Worm (Caenorhabditis elegans) whole organism, young adult: ENCODE measurements around the gene pdcd-2.

Experiments
- B0019.2 ChIP-seq: fragments of 200-800 bp; sonication (Bioruptor generic); conservative IDR thresholded peaks from 2 replicates; pipeline ENCODE4 v1.3.6; 2022; ENCODE audit warnings: missing genetic modification reagents, missing genetic modification characterization, missing compliant biosample characterization
- C06A6.2 ChIP-seq: fragments of 200-800 bp; sonication (Bioruptor generic); conservative IDR thresholded peaks from 2 replicates; pipeline ENCODE4 v1.3.6; 2022; ENCODE audit warnings: missing genetic modification characterization, missing compliant biosample characterization
- F37B4.10 ChIP-seq: fragments of 200-800 bp; sonication (Bioruptor generic); IDR thresholded peaks from 2 replicates; pipeline ENCODE4 v1.3.6; 2022; ENCODE audit warnings: missing genetic modification characterization, missing compliant biosample characterization
- F55B11.4 ChIP-seq: sonication (generic microtip); optimal IDR thresholded peaks from 2 replicates; lab custom pipeline; 2016; ENCODE audit warnings: missing compliant biosample characterization, missing genetic modification characterization, borderline replicate concordance; ENCODE audit not compliant: insufficient read depth
- K12H6.12 ChIP-seq: fragments of 200-800 bp; sonication (Bioruptor generic); optimal IDR thresholded peaks from 2 replicates; lab custom pipeline; 2018; ENCODE audit warnings: mild to moderate bottlenecking, missing genetic modification characterization, missing compliant biosample characterization
- T26A5.8 ChIP-seq: sonication (generic microtip); optimal IDR thresholded peaks from 2 replicates; lab custom pipeline; 2016; ENCODE audit warnings: missing genetic modification characterization, missing compliant biosample characterization
- Y53F4B.3 ChIP-seq: fragments of 200-800 bp; sonication (Bioruptor generic); IDR thresholded peaks from 2 replicates; pipeline ENCODE4 v1.3.6; 2022; ENCODE audit warnings: missing genetic modification reagents, missing genetic modification characterization, missing compliant biosample characterization
- Y53G8AR.9 ChIP-seq: fragments of 200-800 bp; sonication (Bioruptor generic); conservative IDR thresholded peaks from 2 replicates; pipeline ENCODE4 v1.3.6; 2022; ENCODE audit warnings: missing genetic modification reagents, missing genetic modification characterization, missing compliant biosample characterization
- Y67H2A.10 ChIP-seq: fragments of 200-800 bp; sonication (Bioruptor generic); conservative IDR thresholded peaks from 2 replicates; pipeline ENCODE4 v1.3.6; 2022; ENCODE audit warnings: missing genetic modification reagents, missing genetic modification characterization, missing compliant biosample characterization
- akir-1 ChIP-seq: fragments of 200-800 bp; sonication (Bioruptor generic); optimal IDR thresholded peaks from 2 replicates; lab custom pipeline; 2018; ENCODE audit warnings: mild to moderate bottlenecking, missing genetic modification characterization, moderate library complexity, missing compliant biosample characterization
- aptf-3 ChIP-seq: fragments of 200-800 bp; sonication (Bioruptor generic); IDR thresholded peaks from 2 replicates; pipeline ENCODE4 v1.3.6; 2022; ENCODE audit warnings: missing genetic modification characterization, missing compliant biosample characterization
- atf-7 ChIP-seq: sonication (generic microtip); optimal IDR thresholded peaks from 2 replicates; lab custom pipeline; 2017; ENCODE audit warnings: mild to moderate bottlenecking, missing genetic modification characterization, missing compliant biosample characterization
- athp-1 ChIP-seq: sonication (generic microtip); optimal IDR thresholded peaks from 2 replicates; lab custom pipeline; 2017; ENCODE audit warnings: mild to moderate bottlenecking, missing genetic modification characterization, missing compliant biosample characterization
- attf-3 ChIP-seq: fragments of 200-800 bp; sonication (Bioruptor generic); conservative IDR thresholded peaks from 2 replicates; pipeline ENCODE4 v1.3.6; 2022; ENCODE audit warnings: missing genetic modification reagents, missing genetic modification characterization, missing compliant biosample characterization
- attf-6 ChIP-seq: fragments of 200-800 bp; sonication (Bioruptor generic); IDR thresholded peaks from 2 replicates; pipeline ENCODE4 v1.3.6; 2022; ENCODE audit warnings: missing genetic modification reagents, missing genetic modification characterization, missing compliant biosample characterization
- ccch-3 ChIP-seq: fragments of 200-800 bp; sonication (Bioruptor generic); optimal IDR thresholded peaks from 2 replicates; lab custom pipeline; 2018; ENCODE audit warnings: mild to moderate bottlenecking, missing genetic modification characterization, missing compliant biosample characterization
- cebp-1 ChIP-seq, 2 experiments: fragments of 200-800 bp in 1 of 2; sonication (Bioruptor generic) in 1 of 2; sonication (generic microtip) in 1 of 2; IDR thresholded peaks in 1 of 2; optimal IDR thresholded peaks in 1 of 2; 2 replicates each; pipeline versions ENCODE4 v1.3.6 to Lab custom; 2017 to 2022; ENCODE audit warnings: missing compliant biosample characterization in 2 of 2, missing genetic modification characterization in 2 of 2, mild to moderate bottlenecking in 1 of 2, missing genetic modification reagents in 1 of 2, moderate library complexity in 1 of 2
- ceh-27 ChIP-seq: fragments of 200-800 bp; sonication (Bioruptor generic); optimal IDR thresholded peaks from 2 replicates; lab custom pipeline; 2018; ENCODE audit warnings: mild to moderate bottlenecking, missing genetic modification characterization, moderate library complexity, missing compliant biosample characterization
- ceh-58 ChIP-seq: fragments of 200-800 bp; sonication (Bioruptor generic); IDR thresholded peaks from 2 replicates; pipeline ENCODE4 v1.3.6; 2022; ENCODE audit warnings: missing genetic modification characterization, missing compliant biosample characterization
- ceh-79 ChIP-seq: sonication (generic microtip); optimal IDR thresholded peaks from 2 replicates; lab custom pipeline; 2017; ENCODE audit warnings: mild to moderate bottlenecking, missing genetic modification characterization, missing compliant biosample characterization
- ceh-91 ChIP-seq: fragments of 200-800 bp; sonication (Bioruptor generic); IDR thresholded peaks from 2 replicates; pipeline ENCODE4 v1.3.6; 2022; ENCODE audit warnings: missing genetic modification reagents, missing genetic modification characterization, missing compliant biosample characterization
- die-1 ChIP-seq: sonication (generic microtip); optimal IDR thresholded peaks from 2 replicates; lab custom pipeline; 2016; ENCODE audit warnings: missing genotype, mild to moderate bottlenecking, missing genetic modification characterization, missing compliant biosample characterization
- dpl-1 ChIP-seq: fragments of 150-350 bp; optimal IDR thresholded peaks from 2 replicates; lab custom pipeline; 2014; ENCODE audit warnings: missing biosample characterization, missing genetic modification reagents, missing genetic modification characterization
- efl-1 ChIP-seq: fragments of 150-350 bp; optimal IDR thresholded peaks from 2 replicates; lab custom pipeline; 2014; ENCODE audit warnings: missing biosample characterization, missing genetic modification reagents, missing genetic modification characterization
- fkh-3 ChIP-seq: sonication (generic microtip); optimal IDR thresholded peaks from 2 replicates; lab custom pipeline; 2016; ENCODE audit warnings: mild to moderate bottlenecking, missing genetic modification characterization, missing compliant biosample characterization
- hlh-12 ChIP-seq: sonication (generic microtip); optimal IDR thresholded peaks from 2 replicates; lab custom pipeline; 2016; ENCODE audit warnings: missing genetic modification characterization, missing compliant biosample characterization
- hmg-1.2 ChIP-seq: fragments of 200-800 bp; sonication (Bioruptor generic); IDR thresholded peaks from 2 replicates; pipeline ENCODE4 v1.3.6; 2022; ENCODE audit warnings: missing genetic modification reagents, missing genetic modification characterization, missing compliant biosample characterization
- lin-26 ChIP-seq: fragments of 200-800 bp; sonication (Bioruptor generic); IDR thresholded peaks from 2 replicates; pipeline ENCODE4 v1.3.6; 2022; ENCODE audit warnings: missing genetic modification reagents, missing genetic modification characterization, missing compliant biosample characterization
- lin-54 ChIP-seq: fragments of 200-800 bp; sonication (Bioruptor generic); optimal IDR thresholded peaks from 2 replicates; lab custom pipeline; 2018; ENCODE audit warnings: mild to moderate bottlenecking, missing genetic modification characterization, missing compliant biosample characterization
- lsl-1 ChIP-seq: fragments of 200-800 bp; sonication (Bioruptor generic); optimal IDR thresholded peaks from 2 replicates; lab custom pipeline; 2018; ENCODE audit warnings: mild to moderate bottlenecking, missing genetic modification characterization, moderate library complexity, missing compliant biosample characterization
- madf-8 ChIP-seq: fragments of 200-800 bp; sonication (Bioruptor generic); conservative IDR thresholded peaks from 2 replicates; pipeline ENCODE4 v1.3.6; 2022; ENCODE audit warnings: missing genetic modification reagents, missing genetic modification characterization, missing compliant biosample characterization
- mcd-1 ChIP-seq: fragments of 200-800 bp; sonication (Bioruptor generic); IDR thresholded peaks from 2 replicates; pipeline ENCODE4 v1.3.6; 2022; ENCODE audit warnings: missing genetic modification reagents, missing genetic modification characterization, missing compliant biosample characterization
- mxl-1 ChIP-seq: sonication (generic microtip); optimal IDR thresholded peaks from 2 replicates; lab custom pipeline; 2016; ENCODE audit warnings: missing genetic modification characterization, missing compliant biosample characterization
- nfya-1 ChIP-seq: sonication (generic microtip); optimal IDR thresholded peaks from 2 replicates; lab custom pipeline; 2017; ENCODE audit warnings: antibody characterized with exemption, missing compliant biosample characterization, missing genetic modification characterization, borderline replicate concordance; ENCODE audit not compliant: insufficient read depth
- nfya-2 ChIP-seq: fragments of 200-800 bp; sonication (Bioruptor generic); IDR thresholded peaks from 2 replicates; pipeline ENCODE4 v1.3.6; 2022; ENCODE audit warnings: missing genetic modification reagents, missing genetic modification characterization, missing compliant biosample characterization
- nhr-179 ChIP-seq: sonication (generic microtip); optimal IDR thresholded peaks from 2 replicates; lab custom pipeline; 2016; ENCODE audit warnings: mild to moderate bottlenecking, missing genetic modification characterization, missing compliant biosample characterization
- pbrm-1 ChIP-seq: fragments of 200-800 bp; sonication (Bioruptor generic); IDR thresholded peaks from 2 replicates; pipeline ENCODE4 v1.3.6; 2022; ENCODE audit warnings: missing genetic modification reagents, missing genetic modification characterization, missing compliant biosample characterization
- rcor-1 ChIP-seq: fragments of 200-800 bp; sonication (Bioruptor generic); IDR thresholded peaks from 2 replicates; pipeline ENCODE4 v1.3.6; 2022; ENCODE audit warnings: missing genetic modification reagents, missing genetic modification characterization, missing compliant biosample characterization
- tbx-9 ChIP-seq: sonication (generic microtip); optimal IDR thresholded peaks from 2 replicates; lab custom pipeline; 2016; ENCODE audit warnings: borderline replicate concordance, missing genetic modification characterization, inconsistent platforms, missing compliant biosample characterization
- tlf-1 ChIP-seq: fragments of 200-800 bp; sonication (Bioruptor generic); optimal IDR thresholded peaks from 2 replicates; lab custom pipeline; 2018; ENCODE audit warnings: mild to moderate bottlenecking, missing genetic modification characterization, missing compliant biosample characterization
- unc-62 ChIP-seq: fragments of 150-350 bp; optimal IDR thresholded peaks from 2 replicates; lab custom pipeline; 2014; ENCODE audit warnings: missing biosample characterization, missing genetic modification reagents, missing genetic modification characterization
- xnd-1 ChIP-seq: sonication (generic microtip); optimal IDR thresholded peaks from 2 replicates; lab custom pipeline; 2016; ENCODE audit warnings: missing genotype, missing genetic modification reagents, missing genetic modification characterization, missing compliant biosample characterization
- zim-3 ChIP-seq: sonication (generic microtip); optimal IDR thresholded peaks from 2 replicates; lab custom pipeline; 2017; ENCODE audit warnings: mild to moderate bottlenecking, missing genetic modification characterization, moderate library complexity, missing compliant biosample characterization
- ztf-18 ChIP-seq: sonication (generic microtip); optimal IDR thresholded peaks from 2 replicates; lab custom pipeline; 2016; ENCODE audit warnings: missing genotype, mild to moderate bottlenecking, missing genetic modification characterization, missing compliant biosample characterization
- ztf-22 ChIP-seq: fragments of 200-800 bp; sonication (Bioruptor generic); optimal IDR thresholded peaks from 2 replicates; lab custom pipeline; 2018; ENCODE audit warnings: mild to moderate bottlenecking, missing genetic modification characterization, moderate library complexity, missing compliant biosample characterization

pdcd-2 gene

DNA sequence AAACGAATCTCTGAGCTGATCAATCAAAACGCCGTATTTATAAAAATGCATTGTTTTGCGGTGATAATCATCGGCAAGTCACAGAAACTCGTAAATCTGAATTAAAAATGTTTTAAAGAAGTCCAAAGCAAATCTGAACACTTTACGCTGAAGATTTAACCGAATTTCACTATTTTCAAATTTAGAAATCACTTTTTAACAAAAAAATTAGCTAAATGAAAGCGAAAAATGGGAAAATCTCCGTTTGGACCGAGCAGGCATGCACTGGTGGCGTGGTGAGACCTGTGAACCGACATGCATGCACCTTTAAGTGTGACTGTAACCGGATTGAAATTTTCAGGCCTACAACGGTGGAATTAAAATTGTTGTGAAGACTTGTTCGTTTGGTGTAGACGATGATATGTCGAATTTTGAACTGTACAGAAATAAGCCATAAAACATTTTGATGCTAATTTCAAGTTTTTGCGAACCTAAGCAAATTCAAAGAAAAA, 21.7 kb upstream of the pdcd-2 start, which contains the start of gene C28A5.2 (continued):
- no peak for TF ChIP-seq Y53F4B.3 (GFP tag; lab: Robert Waterston, UW)
- TF ChIP-seq madf-8 (GFP tag; lab: Robert Waterston, UW), result peak; percentile 90
- TF ChIP-seq cebp-1 (GFP tag; IDR thresholded peaks at IDR 0.05; lab: Robert Waterston, UW), result no peak
- no peak for TF ChIP-seq cebp-1 (tag; optimal IDR thresholded peaks at IDR 0.05; lab: Kevin White, UChicago)
- TF ChIP-seq unc-62 (GFP tag; lab: Kevin White, UChicago), result no peak
- TF ChIP-seq tbx-9 (tag; lab: Kevin White, UChicago), result no peak
- TF ChIP-seq Y67H2A.10 (GFP tag; lab: Robert Waterston, UW), result no peak
- no peak for TF ChIP-seq pbrm-1 (GFP tag; lab: Robert Waterston, UW)
- peak; percentile 62 for TF ChIP-seq xnd-1 (tag; lab: Kevin White, UChicago)
- TF ChIP-seq hmg-1.2 (GFP tag; lab: Robert Waterston, UW), result no peak
- no peak for TF ChIP-seq K12H6.12 (tag; lab: Kevin White, UChicago)

- TF ChIP-seq T26A5.8 (tag; lab: Kevin White, UChicago) (no peak), dpl-1 (no peak), ceh-58 (GFP tag; lab: Robert Waterston, UW) (0 out of 2 replicates have a peak, but pooled peaks have one; percentile 59), ceh-79 (no peak), attf-6 (GFP tag; lab: Robert Waterston, UW) (no peak), B0019.2 (no peak), nfya-2 (GFP tag; lab: Robert Waterston, UW) (0 out of 2 replicates have a peak, but pooled peaks have one; percentile 18), F37B4.10 (GFP tag; lab: Robert Waterston, UW) (0 out of 2 replicates have a peak, but pooled peaks have one; percentile 75), aptf-3 (GFP tag; lab: Robert Waterston, UW) (peak; percentile 81; the same call in 1 of the 2 replicates), atf-7 (tag; lab: Kevin White, UChicago) (no peak), ceh-27 (GFP tag; lab: Kevin White, UChicago) (no peak), athp-1 (tag; lab: Kevin White, UChicago) (no peak), die-1 (tag; lab: Kevin White, UChicago) (no peak), xnd-1 (tag; lab: Kevin White, UChicago) (no peak), akir-1 (GFP tag; lab: Kevin White, UChicago) (no peak), tlf-1 (no peak), attf-3 (no peak), mxl-1 (tag; lab: Kevin White, UChicago) (no peak)
- TF ChIP-seq, all 124 proteins: peak for 4
These were observed 17.4 kb upstream of the pdcd-2 start for ce11 chrIII:4435262-4435661.

ce11 chrIII:4434294-4434781, 16.5 kb upstream of the pdcd-2 start, which contains the start of gene C28A5.1:
TSS of gene C28A5.1 (minus strand) at chrIII:4434344.
- TF ChIP-seq F55B11.4 (tag; lab: Kevin White, UChicago), result no peak
- TF ChIP-seq lin-26 (GFP tag; lab: Robert Waterston, UW), result no peak
- no peak for TF ChIP-seq ztf-22 (GFP tag; lab: Kevin White, UChicago)
- no peak for TF ChIP-seq aptf-3 (GFP tag; lab: Robert Waterston, UW)
- no peak for TF ChIP-seq nhr-179
- no peak for TF ChIP-seq K12H6.12 (tag; lab: Kevin White, UChicago)
- TF ChIP-seq ceh-91 (GFP tag; lab: Robert Waterston, UW), result peak; percentile 77
- peak; percentile 7; the same call in 1 of the 2 replicates for TF ChIP-seq rcor-1 (GFP tag; lab: Robert Waterston, UW)
- no peak for TF ChIP-seq hlh-12 (tag; lab: Kevin White, UChicago)
- no peak for TF ChIP-seq mcd-1
- TF ChIP-seq lsl-1 (GFP tag; lab: Kevin White, UChicago), result peak; percentile 97
- TF ChIP-seq tlf-1, result peak; percentile 30
- no peak for TF ChIP-seq fkh-3 (tag; lab: Kevin White, UChicago)
- peak; percentile 81 for TF ChIP-seq efl-1 (GFP tag; lab: Kevin White, UChicago)
- TF ChIP-seq pbrm-1 (GFP tag; lab: Robert Waterston, UW), result no peak
- TF ChIP-seq C06A6.2 (GFP tag; lab: Robert Waterston, UW), result no peak
- TF ChIP-seq lin-54 (GFP tag; lab: Kevin White, UChicago), result peak; percentile 41
- no peak for TF ChIP-seq ccch-3 (GFP tag; lab: Kevin White, UChicago)
- no peak for TF ChIP-seq ztf-18 (tag; lab: Kevin White, UChicago)
- no peak for TF ChIP-seq nfya-1 (tag; lab: Kevin White, UChicago)
- TF ChIP-seq Y53G8AR.9 (GFP tag; lab: Robert Waterston, UW), result no peak
- no peak for TF ChIP-seq atf-7 (tag; lab: Kevin White, UChicago)
- TF ChIP-seq zim-3, result no peak
